Fruit fly (Drosophila melanogaster): ENCODE results near the gene CG10801.

Gene CG10801

dm6 chrX:3447718-3448523 is 12.5 kb upstream of the CG10801 start:
- TF ChIP-seq CG8301 (tag; optimal IDR thresholded peaks at IDR 0.05) (peak; percentile 19), CG10348 (GFP tag; IDR thresholded peaks at IDR 0.05) (no peak), CG13204 (GFP tag; optimal IDR thresholded peaks at IDR 0.05) (no peak), CG4496 (GFP tag; IDR thresholded peaks at IDR 0.05) (peak; percentile 58), gl (tag; optimal IDR thresholded peaks at IDR 0.05) (no peak), Snoo (tag; optimal IDR thresholded peaks at IDR 0.05) (peak; percentile 6), EcR (GFP tag; optimal IDR thresholded peaks at IDR 0.05) (no peak), CG9948 (tag; optimal IDR thresholded peaks at IDR 0.05) (peak; percentile 19), fd96Ca (GFP tag; IDR thresholded peaks at IDR 0.05) (peak; percentile 52; the same call in 2 of the 3 replicates), Pif1B (GFP tag; optimal IDR thresholded peaks at IDR 0.05) (no peak), CG8159 (tag; optimal IDR thresholded peaks at IDR 0.05) (peak; percentile 20), Ets98B (GFP tag; IDR thresholded peaks at IDR 0.05) (no peak; the same call in 1 of the 2 replicates), D1 (tag; optimal IDR thresholded peaks at IDR 0.05) (no peak), CG15710 (tag; optimal IDR thresholded peaks at IDR 0.05) (no peak), CG14655 (GFP tag; optimal IDR thresholded peaks at IDR 0.05) (peak; percentile 40), rn (GFP tag; IDR thresholded peaks at IDR 0.05) (peak; percentile 16; the same call in 1 of the 2 replicates), CG12605 (GFP tag; IDR thresholded peaks at IDR 0.05) (no peak), Pif1A (GFP tag; optimal IDR thresholded peaks at IDR 0.05) (no peak), CG34367 (tag; optimal IDR thresholded peaks at IDR 0.05) (no peak), CG32121 (GFP tag; IDR thresholded peaks at IDR 0.05) (peak; percentile 44; the same call in 1 of the 2 replicates), CG17806 (tag; optimal IDR thresholded peaks at IDR 0.05) (no peak)

DNA sequence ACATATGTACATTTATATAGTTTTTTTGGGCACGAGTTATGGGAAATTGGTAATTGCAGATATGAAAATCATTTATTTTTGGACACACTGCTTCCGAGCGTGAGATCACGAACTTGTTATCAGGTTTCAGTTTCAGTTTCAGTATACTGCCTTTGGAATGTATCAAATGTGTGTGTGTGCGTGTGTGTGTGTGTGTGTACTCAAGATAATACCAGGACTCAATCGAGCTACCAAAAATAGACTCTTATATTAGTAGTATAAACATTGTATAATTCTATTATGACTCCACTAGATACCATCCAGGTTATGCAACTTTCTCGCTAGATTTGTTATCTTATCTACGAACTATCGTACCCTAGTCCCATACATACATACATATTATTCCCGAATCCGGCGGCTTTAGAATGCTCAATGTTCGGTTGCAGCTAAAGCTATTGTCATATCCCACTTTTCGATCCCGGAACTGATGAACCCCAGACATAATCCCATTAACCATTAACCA is 11.4 kb upstream of the CG10801 start, which contains the start of gene CG12535:
Gene CG12535, minus strand, starts transcription at position 51 of the 502 bp plus-strand sequence.
- no peak for TF ChIP-seq Snoo (tag; optimal IDR thresholded peaks at IDR 0.05)

dm6 chrX:3451250-3451786 is 9.1 kb upstream of the CG10801 start:
- TF ChIP-seq D1 (tag; optimal IDR thresholded peaks at IDR 0.05) (peak; percentile 3), fd96Ca (GFP tag; IDR thresholded peaks at IDR 0.05) (no peak), Pif1B (GFP tag; optimal IDR thresholded peaks at IDR 0.05) (peak; percentile 26)

DNA sequence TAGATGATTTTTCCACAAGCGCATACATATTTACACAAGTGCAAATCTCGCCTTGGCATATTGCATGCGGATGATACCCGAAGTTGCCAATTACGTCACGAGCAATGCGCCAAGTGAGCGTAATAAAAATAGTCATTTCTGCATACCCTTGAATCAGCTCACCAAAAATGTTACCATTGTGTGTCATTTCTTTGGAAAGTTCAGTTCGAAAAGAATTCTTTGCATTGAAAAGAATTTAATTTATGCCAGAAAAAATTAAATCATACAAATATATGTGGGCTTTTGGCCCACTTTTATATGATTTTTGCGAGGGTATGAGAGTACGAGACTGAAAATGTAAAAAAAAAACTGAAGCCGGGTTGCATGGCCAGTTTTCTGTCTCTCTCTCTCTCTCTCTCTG is 8.5 kb upstream of the CG10801 start:
- TF ChIP-seq CG4496 (GFP tag; IDR thresholded peaks at IDR 0.05), result peak; percentile 80
- TF ChIP-seq CG13204 (GFP tag; optimal IDR thresholded peaks at IDR 0.05), result no peak
- peak; percentile 78 for TF ChIP-seq fd96Ca (GFP tag; IDR thresholded peaks at IDR 0.05)
- no peak for TF ChIP-seq CG17806 (tag; optimal IDR thresholded peaks at IDR 0.05)
- TF ChIP-seq EcR (GFP tag; optimal IDR thresholded peaks at IDR 0.05), result no peak
- TF ChIP-seq CG15710 (tag; optimal IDR thresholded peaks at IDR 0.05), result no peak
- TF ChIP-seq CG8301 (tag; optimal IDR thresholded peaks at IDR 0.05), result peak; percentile 54
- peak; percentile 25 for TF ChIP-seq Pif1A (GFP tag; optimal IDR thresholded peaks at IDR 0.05)
- no peak for TF ChIP-seq CG34367 (tag; optimal IDR thresholded peaks at IDR 0.05)
- peak; percentile 39 for TF ChIP-seq CG14655 (GFP tag; optimal IDR thresholded peaks at IDR 0.05)
- TF ChIP-seq CG9948 (tag; optimal IDR thresholded peaks at IDR 0.05), result no peak
- TF ChIP-seq CG12605 (GFP tag; IDR thresholded peaks at IDR 0.05), result no peak
- TF ChIP-seq Ets98B (GFP tag; IDR thresholded peaks at IDR 0.05), result peak; percentile 68
- peak; percentile 19; the same call in 1 of the 2 replicates for TF ChIP-seq rn (GFP tag; IDR thresholded peaks at IDR 0.05)
- TF ChIP-seq Snoo (tag; optimal IDR thresholded peaks at IDR 0.05), result no peak
- no peak for TF ChIP-seq Pif1B (GFP tag; optimal IDR thresholded peaks at IDR 0.05)
- no peak for TF ChIP-seq D1 (tag; optimal IDR thresholded peaks at IDR 0.05)
- TF ChIP-seq CG32121 (GFP tag; IDR thresholded peaks at IDR 0.05), result peak; percentile 78
- TF ChIP-seq CG8159 (tag; optimal IDR thresholded peaks at IDR 0.05), result no peak
- no peak for TF ChIP-seq CG10348 (GFP tag; IDR thresholded peaks at IDR 0.05)
- TF ChIP-seq gl (tag; optimal IDR thresholded peaks at IDR 0.05), result no peak

DNA sequence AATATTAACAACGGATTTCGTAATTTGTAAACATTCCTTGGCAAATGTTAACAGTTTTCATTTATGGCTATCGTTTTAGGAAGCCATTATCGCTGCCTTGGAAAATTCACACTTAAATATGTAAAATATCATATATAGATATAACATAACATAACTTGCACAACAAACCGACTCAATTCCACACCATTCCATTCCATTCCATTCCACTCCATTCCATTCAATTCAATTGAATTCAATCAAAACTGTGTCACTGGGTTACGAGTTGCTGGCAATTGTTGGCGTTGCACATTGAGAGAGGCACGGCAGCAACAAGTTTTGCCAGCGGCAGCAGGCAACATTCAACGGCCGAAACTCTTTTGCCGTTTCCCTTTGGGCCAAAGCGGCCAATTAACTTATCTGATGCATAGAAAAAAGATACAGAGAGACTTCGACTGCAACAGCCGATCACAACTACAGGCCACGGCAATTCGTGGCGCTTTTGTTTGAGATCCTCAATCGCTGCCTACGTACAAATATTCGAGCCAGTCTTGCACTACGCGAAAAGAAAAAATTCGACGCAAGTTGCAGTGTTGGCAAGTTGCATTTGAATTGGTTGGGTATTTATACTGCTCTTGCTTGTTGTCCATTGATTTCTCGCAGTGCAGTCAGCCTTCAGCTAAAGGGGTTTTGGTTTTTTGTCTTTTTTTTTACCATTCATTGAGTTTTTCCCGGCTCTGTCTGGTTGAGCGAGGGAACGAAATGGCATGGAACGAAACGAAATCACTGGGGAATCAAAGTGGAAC is 7.2 kb upstream of the CG10801 start:
- TF ChIP-seq rn (GFP tag; IDR thresholded peaks at IDR 0.05) (no peak), CG8301 (tag; optimal IDR thresholded peaks at IDR 0.05) (peak; percentile 45), CG34367 (tag; optimal IDR thresholded peaks at IDR 0.05) (no peak), CG9948 (tag; optimal IDR thresholded peaks at IDR 0.05) (no peak), Pif1B (GFP tag; optimal IDR thresholded peaks at IDR 0.05) (no peak), CG14655 (GFP tag; optimal IDR thresholded peaks at IDR 0.05) (peak; percentile 40), EcR (GFP tag; optimal IDR thresholded peaks at IDR 0.05) (no peak), Snoo (tag; optimal IDR thresholded peaks at IDR 0.05) (no peak), CG13204 (GFP tag; optimal IDR thresholded peaks at IDR 0.05) (no peak), CG15710 (tag; optimal IDR thresholded peaks at IDR 0.05) (no peak), fd96Ca (GFP tag; IDR thresholded peaks at IDR 0.05) (peak; percentile 81), CG4496 (GFP tag; IDR thresholded peaks at IDR 0.05) (peak; percentile 75), CG17806 (tag; optimal IDR thresholded peaks at IDR 0.05) (no peak), CG10348 (GFP tag; IDR thresholded peaks at IDR 0.05) (no peak), Ets98B (GFP tag; IDR thresholded peaks at IDR 0.05) (peak; percentile 77), Pif1A (GFP tag; optimal IDR thresholded peaks at IDR 0.05) (peak; percentile 6), CG32121 (GFP tag; IDR thresholded peaks at IDR 0.05) (peak; percentile 81), D1 (tag; optimal IDR thresholded peaks at IDR 0.05) (no peak), CG12605 (GFP tag; IDR thresholded peaks at IDR 0.05) (peak; percentile 59; the same call in 1 of the 2 replicates), CG8159 (tag; optimal IDR thresholded peaks at IDR 0.05) (no peak), gl (tag; optimal IDR thresholded peaks at IDR 0.05) (no peak)
